Worm (Caenorhabditis elegans) whole organism, L3 larva: ENCODE measurements around the gene srbc-11.

Source experiments
- ama-1 ChIP-seq: fragments of 150-350 bp; optimal IDR thresholded peaks from 2 replicates; lab custom pipeline; 2018
- ceh-82 ChIP-seq: fragments of 150-350 bp; optimal IDR thresholded peaks from 2 replicates; lab custom pipeline; 2014; ENCODE audit warnings: missing biosample characterization, missing genetic modification characterization
- daf-12 ChIP-seq: fragments of 150-350 bp; optimal IDR thresholded peaks from 2 replicates; lab custom pipeline; 2014; ENCODE audit warnings: missing biosample characterization, missing genetic modification reagents, missing genetic modification characterization
- nhr-237 ChIP-seq: fragments of 150-350 bp; optimal IDR thresholded peaks from 2 replicates; lab custom pipeline; 2014; ENCODE audit warnings: missing biosample characterization, missing genetic modification characterization
- skn-1 ChIP-seq: fragments of 150-350 bp; optimal IDR thresholded peaks from 2 replicates; lab custom pipeline; 2014; ENCODE audit warnings: missing biosample characterization, missing genetic modification characterization
- zag-1 ChIP-seq: fragments of 150-350 bp; optimal IDR thresholded peaks from 2 replicates; lab custom pipeline; 2014; ENCODE audit warnings: missing biosample characterization, missing genetic modification characterization

- TF ChIP-seq nhr-237 (tag; lab: Kevin White, UChicago) (no peak), ama-1 (no peak), zag-1 (no peak), ceh-82 (tag; lab: Kevin White, UChicago) (no peak), daf-12 (tag; lab: Kevin White, UChicago) (no peak), skn-1 (tag; lab: Kevin White, UChicago) (no peak)
These were observed 34.2 kb downstream of the srbc-11 start, which contains the start of gene srh-92 for ce11 chrV:7460898-7461297.
